Worm (Caenorhabditis elegans) whole organism, L4 larva: Measurements from ENCODE around the gene ucr-2.1.

Experiments
- F49E8.2 ChIP-seq: sonication (generic microtip); optimal IDR thresholded peaks from 2 replicates; lab custom pipeline; 2016; ENCODE audit warnings: missing compliant biosample characterization, mild to moderate bottlenecking, missing genetic modification characterization, borderline replicate concordance
- ZK337.2 ChIP-seq: fragments of 200-800 bp; sonication (Bioruptor generic); IDR thresholded peaks from 2 replicates; pipeline ENCODE4 v1.3.6; 2022; ENCODE audit warnings: missing genetic modification reagents, missing genetic modification characterization, missing compliant biosample characterization
- ces-1 ChIP-seq: fragments of 150-350 bp; sonication (generic microtip); optimal IDR thresholded peaks from 4 replicates; lab custom pipeline; 2014; ENCODE audit warnings: missing biosample characterization, missing genetic modification reagents, missing genetic modification characterization
- fos-1 ChIP-seq: fragments of 150-350 bp; optimal IDR thresholded peaks from 2 replicates; lab custom pipeline; 2014; ENCODE audit warnings: missing biosample characterization, missing genetic modification characterization
- hlh-11 ChIP-seq: fragments of 200-800 bp; sonication (Bioruptor generic); optimal IDR thresholded peaks from 2 replicates; lab custom pipeline; 2018; ENCODE audit warnings: mild to moderate bottlenecking, missing genetic modification characterization, missing compliant biosample characterization
- lin-1 ChIP-seq: fragments of 200-800 bp; sonication (Bioruptor generic); IDR thresholded peaks from 2 replicates; pipeline ENCODE4 v1.3.6; 2022; ENCODE audit warnings: missing genetic modification reagents, missing genetic modification characterization, missing compliant biosample characterization
- lir-3 ChIP-seq: sonication (generic microtip); optimal IDR thresholded peaks from 2 replicates; lab custom pipeline; 2016; ENCODE audit warnings: mild to moderate bottlenecking, missing genetic modification characterization, missing compliant biosample characterization
- lsy-2 ChIP-seq, 2 experiments: fragments of 150-350 bp in 1 of 2; sonication (generic microtip) in 1 of 2; optimal IDR thresholded peaks; 2 replicates each; lab custom pipeline; 2014 to 2017; ENCODE audit warnings: missing biosample characterization in 2 of 2, missing genetic modification characterization in 2 of 2
- nhr-42 ChIP-seq: fragments of 200-800 bp; sonication (Bioruptor generic); IDR thresholded peaks from 2 replicates; pipeline ENCODE4 v1.3.6; 2022; ENCODE audit warnings: missing genetic modification characterization, missing compliant biosample characterization
- pha-4 ChIP-seq, 2 experiments: fragments of 150-350 bp in 1 of 2; fragments of 200-800 bp in 1 of 2; sonication (Bioruptor generic) in 1 of 2; IDR thresholded peaks in 1 of 2; optimal IDR thresholded peaks in 1 of 2; 2 replicates each; pipeline versions ENCODE4 v1.3.6 to Lab custom; 2014 to 2022; ENCODE audit warnings: missing genetic modification characterization in 2 of 2, missing genetic modification reagents in 2 of 2, missing biosample characterization in 1 of 2, missing compliant biosample characterization in 1 of 2
- snpc-4 ChIP-seq: fragments of 150-350 bp; optimal IDR thresholded peaks from 2 replicates; lab custom pipeline; 2014; ENCODE audit warnings: missing biosample characterization, missing genetic modification characterization
- unc-130 ChIP-seq: sonication (generic microtip); optimal IDR thresholded peaks from 2 replicates; lab custom pipeline; 2016; ENCODE audit warnings: missing genetic modification reagents, missing genetic modification characterization, missing compliant biosample characterization
- unc-62 ChIP-seq, 3 experiments: fragments of 150-350 bp in 1 of 3; sonication (generic microtip); optimal IDR thresholded peaks in 2 of 3; peaks in 1 of 3; 1 replicate in 1 of 3; 2 replicates in 2 of 3; lab custom pipeline; 2014 to 2017; ENCODE audit warnings: missing biosample characterization in 3 of 3, missing genetic modification characterization in 3 of 3, missing genetic modification reagents in 3 of 3, missing genotype in 1 of 3

- TF ChIP-seq fos-1 (tag; lab: Kevin White, UChicago), result no peak
- no peak for TF ChIP-seq ZK337.2 (GFP tag; lab: Robert Waterston, UW)
- no peak for TF ChIP-seq nhr-42 (GFP tag; lab: Robert Waterston, UW)
- TF ChIP-seq F49E8.2 (tag; lab: Kevin White, UChicago), result no peak
- TF ChIP-seq ces-1 (GFP tag; lab: Kevin White, UChicago), result no peak
- no peak for TF ChIP-seq unc-62 (GFP tag; optimal IDR thresholded peaks at IDR 0.05 in 1 of 2; lab: Kevin White, UChicago)
- TF ChIP-seq unc-62 (tag; optimal IDR thresholded peaks at IDR 0.05; lab: Kevin White, UChicago), result no peak
- no peak for TF ChIP-seq pha-4 (GFP tag; IDR thresholded peaks at IDR 0.05; lab: Robert Waterston, UW)
- no peak for TF ChIP-seq pha-4 (tag; optimal IDR thresholded peaks at IDR 0.05; lab: Kevin White, UChicago)
- TF ChIP-seq lsy-2 (tag; optimal IDR thresholded peaks at IDR 0.05; lab: Kevin White, UChicago), result no peak
- no peak for TF ChIP-seq lir-3 (tag; lab: Kevin White, UChicago)
- no peak for TF ChIP-seq hlh-11
- TF ChIP-seq unc-130, result no peak
- no peak for TF ChIP-seq snpc-4
- no peak for TF ChIP-seq lin-1 (GFP tag; lab: Robert Waterston, UW)
Observed at ce11 chrX:12037978-12038377, 19.7 kb downstream of the ucr-2.1 start.
